Worm (Caenorhabditis elegans) whole organism, dauer: ENCODE measurements around the gene slc-46A.
"Not testable (repeated sequence)": the region's sequence is repeated elsewhere in the genome, so short reads cannot be mapped to it uniquely, and the experiment has no call there.

Experiments
- unc-62 ChIP-seq: sonication (generic microtip); optimal IDR thresholded peaks from 2 replicates; lab custom pipeline; 2017; ENCODE audit warnings: missing biosample characterization, missing genetic modification reagents, missing genetic modification characterization

The slc-46A gene

ce11 chrIV:5318835-5319303 is at the start of gene slc-46A:
slc-46A (plus strand) TSS chrIV:5319253.
- no peak for TF ChIP-seq unc-62

ce11 chrIV:5272518-5272917 is 46.5 kb upstream of the slc-46A start, which contains the start of gene F36H12.3:
F36H12.3 (plus strand) TSS chrIV:5272818.
- TF ChIP-seq unc-62, result no peak

- TF ChIP-seq unc-62, result no peak
These were observed 45.7 kb upstream of the slc-46A start for ce11 chrIV:5273385-5273784.

- no peak for TF ChIP-seq unc-62
These were observed 44.9 kb upstream of the slc-46A start, which contains the start of gene slfl-4 for ce11 chrIV:5274123-5274581. slfl-4 (plus strand) TSS chrIV:5274531.

- no peak for TF ChIP-seq unc-62
These were observed 41.3 kb upstream of the slc-46A start, which contains the start of gene F36H12.17 for ce11 chrIV:5277752-5278151. F36H12.17 (minus strand) TSS chrIV:5277852.

ce11 chrIV:5281457-5281856 is 37.6 kb upstream of the slc-46A start:
- no peak for TF ChIP-seq unc-62

- TF ChIP-seq unc-62, result no peak
These were observed 31.9 kb upstream of the slc-46A start for ce11 chrIV:5287190-5287589.

- TF ChIP-seq unc-62, result no peak
These were observed 30.1 kb upstream of the slc-46A start for ce11 chrIV:5288932-5289331.

ce11 chrIV:5290547-5290946 is 28.5 kb upstream of the slc-46A start, which contains the start of gene nlp-47:
nlp-47 (plus strand) TSS chrIV:5290847.
- TF ChIP-seq unc-62, result no peak

- no peak for TF ChIP-seq unc-62
These were observed 27.8 kb upstream of the slc-46A start for ce11 chrIV:5291207-5291606.

ce11 chrIV:5294467-5294866 is 24.6 kb upstream of the slc-46A start:
- TF ChIP-seq unc-62, result no peak

ce11 chrIV:5295240-5295639 is 23.8 kb upstream of the slc-46A start, which contains the start of gene msp-51:
msp-51 (minus strand) TSS chrIV:5295340.
- TF ChIP-seq unc-62, result not testable (repeated sequence)

ce11 chrIV:5297436-5298012 is 21.5 kb upstream of the slc-46A start, which contains the start of the genes ZK354.6 and msp-113:
ZK354.6 (minus strand) TSS chrIV:5297536.
msp-113 (plus strand) TSS chrIV:5297962.
- no peak for TF ChIP-seq unc-62

- no peak for TF ChIP-seq unc-62
These were observed 16.0 kb upstream of the slc-46A start, which contains the start of gene ZK354.7 for ce11 chrIV:5303030-5303429. ZK354.7 (minus strand) TSS chrIV:5303130.

ce11 chrIV:5306040-5306439 is 13.0 kb upstream of the slc-46A start, which contains the start of gene ZK354.8:
ZK354.8 (minus strand) TSS chrIV:5306140.
- no peak for TF ChIP-seq unc-62

ce11 chrIV:5308046-5308643 is 10.9 kb upstream of the slc-46A start, which contains the start of the genes ZK354.9 and msp-58:
ZK354.9 (minus strand) TSS chrIV:5308146.
msp-58 (plus strand) TSS chrIV:5308593.
- not testable (repeated sequence) for TF ChIP-seq unc-62

ce11 chrIV:5309742-5310141 is 9.3 kb upstream of the slc-46A start, which contains the start of gene ZK354.3:
ZK354.3 (plus strand) TSS chrIV:5310042.
- no peak for TF ChIP-seq unc-62
